Worm (Caenorhabditis elegans) whole organism, L1 larva: ENCODE measurements around the gene ZK1248.4.

ENCODE experiments used
- C16A3.4 ChIP-seq: fragments of 150-350 bp; optimal IDR thresholded peaks from 2 replicates; lab custom pipeline; 2014; ENCODE audit warnings: missing biosample characterization, missing genetic modification characterization
- C34B4.2 ChIP-seq: sonication (generic microtip); optimal IDR thresholded peaks from 2 replicates; lab custom pipeline; 2017; ENCODE audit warnings: mild to moderate bottlenecking, missing genetic modification characterization, missing compliant biosample characterization
- aha-1 ChIP-seq: fragments of 150-350 bp; optimal IDR thresholded peaks from 2 replicates; lab custom pipeline; 2014; ENCODE audit warnings: missing biosample characterization, missing genetic modification characterization
- dpl-1 ChIP-seq, 3 experiments: fragments of 150-350 bp in 2 of 3; sonication (generic microtip) in 1 of 3; optimal IDR thresholded peaks; 2 replicates each; lab custom pipeline; 2014 to 2017; ENCODE audit warnings: missing biosample characterization in 3 of 3, missing genetic modification characterization in 3 of 3, missing genetic modification reagents in 3 of 3
- dsc-1 ChIP-seq: sonication (generic microtip); optimal IDR thresholded peaks from 2 replicates; lab custom pipeline; 2016; ENCODE audit warnings: mild to moderate bottlenecking, missing genetic modification characterization, missing compliant biosample characterization
- efl-1 ChIP-seq, 4 experiments: fragments of 150-350 bp; optimal IDR thresholded peaks in 3 of 4; peaks in 1 of 4; 1 replicate in 1 of 4; 2 replicates in 3 of 4; lab custom pipeline; 2014; ENCODE audit warnings: missing biosample characterization in 2 of 4, missing genetic modification characterization in 2 of 4, missing genetic modification reagents in 2 of 4
- efl-3 ChIP-seq: fragments of 200-800 bp; sonication (Bioruptor generic); optimal IDR thresholded peaks from 2 replicates; lab custom pipeline; 2018; ENCODE audit warnings: mild to moderate bottlenecking, missing genetic modification characterization, missing compliant biosample characterization
- egl-27 ChIP-seq, 2 experiments: fragments of 150-350 bp in 1 of 2; sonication (generic microtip); optimal IDR thresholded peaks; 3 replicates each; lab custom pipeline; 2017 to 2018; ENCODE audit warnings: missing biosample characterization in 2 of 2, missing genetic modification characterization in 2 of 2, missing genetic modification reagents in 2 of 2
- elt-2 ChIP-seq: sonication (generic microtip); optimal IDR thresholded peaks from 2 replicates; lab custom pipeline; 2016; ENCODE audit warnings: missing genetic modification characterization, mild to moderate bottlenecking, inconsistent platforms, missing compliant biosample characterization, missing genetic modification reagents
- fkh-4 ChIP-seq: sonication (generic microtip); optimal IDR thresholded peaks from 2 replicates; lab custom pipeline; 2016; ENCODE audit warnings: missing compliant biosample characterization, missing genetic modification characterization, borderline replicate concordance
- fkh-8 ChIP-seq: sonication (generic microtip); optimal IDR thresholded peaks from 2 replicates; lab custom pipeline; 2016; ENCODE audit warnings: mild to moderate bottlenecking, missing genetic modification characterization, missing compliant biosample characterization
- fos-1 ChIP-seq: fragments of 150-350 bp; optimal IDR thresholded peaks from 2 replicates; lab custom pipeline; 2014; ENCODE audit warnings: missing biosample characterization, missing genetic modification characterization
- hlh-4 ChIP-seq: sonication (generic microtip); optimal IDR thresholded peaks from 2 replicates; lab custom pipeline; 2016; ENCODE audit warnings: mild to moderate bottlenecking, missing genetic modification characterization, missing compliant biosample characterization
- hpl-2 ChIP-seq: fragments of 150-350 bp; optimal IDR thresholded peaks from 2 replicates; lab custom pipeline; 2014; ENCODE audit warnings: missing biosample characterization, missing genetic modification reagents, missing genetic modification characterization
- irx-1 ChIP-seq: sonication (generic microtip); optimal IDR thresholded peaks from 2 replicates; lab custom pipeline; 2016; ENCODE audit warnings: missing genetic modification characterization, missing compliant biosample characterization
- jun-1 ChIP-seq: fragments of 150-350 bp; optimal IDR thresholded peaks from 2 replicates; lab custom pipeline; 2014; ENCODE audit warnings: missing biosample characterization, missing genetic modification reagents, missing genetic modification characterization
- lin-14 ChIP-seq: fragments of 200-800 bp; sonication (Bioruptor generic); optimal IDR thresholded peaks from 2 replicates; lab custom pipeline; 2018; ENCODE audit warnings: mild to moderate bottlenecking, missing genetic modification characterization, moderate library complexity, missing compliant biosample characterization
- lin-15B ChIP-seq: fragments of 150-350 bp; sonication (generic microtip); optimal IDR thresholded peaks from 3 replicates; lab custom pipeline; 2014; ENCODE audit warnings: missing biosample characterization, missing genetic modification characterization
- lsy-2 ChIP-seq, 2 experiments: fragments of 150-350 bp; optimal IDR thresholded peaks; 2 replicates each; lab custom pipeline; 2014; ENCODE audit warnings: missing biosample characterization in 2 of 2, missing genetic modification characterization in 2 of 2
- mab-9 ChIP-seq: fragments of 200-800 bp; sonication (Bioruptor generic); IDR thresholded peaks from 2 replicates; pipeline ENCODE4 v1.3.6; 2022; ENCODE audit warnings: missing genetic modification reagents, missing genetic modification characterization, missing compliant biosample characterization
- mdl-1 ChIP-seq, 2 experiments: fragments of 150-350 bp; optimal IDR thresholded peaks; 2 replicates each; lab custom pipeline; 2014 to 2017; ENCODE audit warnings: missing biosample characterization in 2 of 2, missing genetic modification characterization in 2 of 2, inconsistent platforms in 1 of 2
- mef-2 ChIP-seq: fragments of 150-350 bp; optimal IDR thresholded peaks from 2 replicates; lab custom pipeline; 2014; ENCODE audit warnings: missing biosample characterization, missing genetic modification characterization
- mep-1 ChIP-seq: fragments of 150-350 bp; optimal IDR thresholded peaks from 2 replicates; lab custom pipeline; 2014; ENCODE audit warnings: missing biosample characterization, missing genetic modification characterization
- nhr-11 ChIP-seq: fragments of 150-350 bp; optimal IDR thresholded peaks from 2 replicates; lab custom pipeline; 2014; ENCODE audit warnings: missing biosample characterization, missing genetic modification characterization
- nhr-12 ChIP-seq: sonication (generic microtip); optimal IDR thresholded peaks from 2 replicates; lab custom pipeline; 2017; ENCODE audit warnings: missing biosample characterization, missing genetic modification characterization
- nhr-19 ChIP-seq: fragments of 200-800 bp; sonication (Bioruptor generic); conservative IDR thresholded peaks from 2 replicates; pipeline ENCODE4 v1.3.6; 2022; ENCODE audit warnings: missing genetic modification characterization, missing compliant biosample characterization
- nhr-20 ChIP-seq: sonication (generic microtip); optimal IDR thresholded peaks from 2 replicates; lab custom pipeline; 2016; ENCODE audit warnings: mild to moderate bottlenecking, missing genetic modification characterization, missing compliant biosample characterization
- nhr-47 ChIP-seq: sonication (generic microtip); optimal IDR thresholded peaks from 2 replicates; lab custom pipeline; 2016; ENCODE audit warnings: mild to moderate bottlenecking, missing genetic modification characterization, moderate library complexity, missing compliant biosample characterization
- nhr-71 ChIP-seq: sonication (generic microtip); optimal IDR thresholded peaks from 2 replicates; lab custom pipeline; 2016; ENCODE audit warnings: mild to moderate bottlenecking, missing genetic modification characterization, moderate library complexity, missing compliant biosample characterization
- nhr-76 ChIP-seq: sonication (generic microtip); optimal IDR thresholded peaks from 2 replicates; lab custom pipeline; 2017; ENCODE audit warnings: missing biosample characterization, missing genetic modification characterization
- pag-3 ChIP-seq: sonication (generic microtip); optimal IDR thresholded peaks from 2 replicates; lab custom pipeline; 2017; ENCODE audit warnings: missing genetic modification characterization, mild to moderate bottlenecking, missing compliant biosample characterization, antibody characterized with exemption, borderline replicate concordance; ENCODE audit not compliant: insufficient read depth
- pax-3 ChIP-seq: fragments of 200-800 bp; sonication (Bioruptor generic); optimal IDR thresholded peaks from 2 replicates; lab custom pipeline; 2018; ENCODE audit warnings: mild to moderate bottlenecking, missing genetic modification characterization, moderate library complexity, missing compliant biosample characterization
- rnt-1 ChIP-seq: sonication (generic microtip); optimal IDR thresholded peaks from 2 replicates; lab custom pipeline; 2016; ENCODE audit warnings: mild to moderate bottlenecking, missing genetic modification characterization, moderate library complexity, missing compliant biosample characterization
- snpc-4 ChIP-seq: fragments of 150-350 bp; optimal IDR thresholded peaks from 2 replicates; lab custom pipeline; 2014; ENCODE audit warnings: missing biosample characterization, missing genetic modification characterization
- snu-23 ChIP-seq: sonication (generic microtip); optimal IDR thresholded peaks from 2 replicates; lab custom pipeline; 2016; ENCODE audit warnings: missing genetic modification characterization, missing compliant biosample characterization
- sptf-1 ChIP-seq: fragments of 150-350 bp; optimal IDR thresholded peaks from 2 replicates; lab custom pipeline; 2014; ENCODE audit warnings: missing biosample characterization, missing genetic modification characterization
- tlp-1 ChIP-seq: fragments of 150-350 bp; optimal IDR thresholded peaks from 2 replicates; lab custom pipeline; 2014; ENCODE audit warnings: missing biosample characterization, missing genetic modification characterization
- unc-130 ChIP-seq: fragments of 150-350 bp; optimal IDR thresholded peaks from 2 replicates; lab custom pipeline; 2017; ENCODE audit warnings: missing biosample characterization, missing genetic modification characterization, inconsistent platforms
- zip-4 ChIP-seq: fragments of 200-800 bp; sonication (Bioruptor generic); optimal IDR thresholded peaks from 2 replicates; lab custom pipeline; 2018; ENCODE audit warnings: mild to moderate bottlenecking, missing genetic modification characterization, moderate library complexity, missing compliant biosample characterization

ZK1248.4 gene

DNA sequence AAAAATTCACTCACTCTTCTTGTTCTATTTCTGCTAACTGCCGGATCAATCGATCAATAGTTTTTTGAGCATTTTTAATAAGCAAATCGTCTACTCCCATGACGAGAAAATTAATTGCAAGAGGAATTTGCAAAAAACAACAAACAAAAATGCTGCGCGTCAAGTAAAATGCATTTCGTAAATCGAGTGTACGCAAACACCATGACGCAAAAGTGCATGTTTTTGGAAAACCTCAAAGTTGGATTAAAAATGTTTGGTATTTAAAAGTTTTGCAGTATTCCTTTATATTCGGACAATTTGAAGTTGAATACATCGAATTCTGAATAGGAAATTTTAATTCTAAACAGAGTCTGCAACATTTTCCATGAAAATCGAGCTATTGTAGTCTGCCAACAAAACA, 20.8 kb downstream of the ZK1248.4 start, which contains the start of gene ZK1248.19 (continued):
- TF ChIP-seq nhr-71 (tag; lab: Kevin White, UChicago) (peak; percentile 43), sptf-1 (tag; lab: Kevin White, UChicago) (no peak), lin-15B (tag; lab: Kevin White, UChicago) (no peak), nhr-11 (tag; lab: Kevin White, UChicago) (no peak), mep-1 (tag; lab: Kevin White, UChicago) (peak; percentile 16), pax-3 (tag; lab: Kevin White, UChicago) (no peak), C16A3.4 (tag; lab: Kevin White, UChicago) (peak; percentile 54), egl-27 (tag; optimal IDR thresholded peaks at IDR 0.05; lab: Kevin White, UChicago) (no peak), dpl-1 (GFP tag; optimal IDR thresholded peaks at IDR 0.05; lab: Kevin White, UChicago) (peak; percentile 5 to 49 (median 31)), fos-1 (tag; lab: Kevin White, UChicago) (no peak), snpc-4 (tag; lab: Kevin White, UChicago) (peak; percentile 0)

DNA sequence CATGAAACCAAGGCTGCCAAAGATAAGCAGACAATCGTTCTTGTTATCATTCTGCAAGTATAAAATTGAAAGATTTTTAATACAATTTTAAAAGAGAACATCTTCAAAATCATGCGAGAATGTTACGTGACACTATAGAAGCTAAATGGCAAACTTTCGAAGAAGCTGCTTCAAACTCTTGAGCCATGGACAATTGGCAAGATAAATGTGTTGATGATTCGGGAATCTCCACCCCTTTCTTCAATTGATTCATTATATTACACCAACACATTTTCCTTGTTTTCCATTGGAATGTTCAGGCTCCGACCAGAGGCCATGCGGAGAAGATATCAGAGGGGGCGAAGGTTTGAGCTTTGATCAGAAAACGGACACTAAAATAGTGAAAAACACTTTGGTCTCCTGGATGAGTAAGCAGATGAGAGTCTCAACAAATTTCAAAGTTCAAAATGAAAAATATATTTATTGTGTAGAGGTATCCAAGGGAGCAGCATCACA, 22.7 kb downstream of the ZK1248.4 start, which contains the start of gene lec-5:
lec-5 (minus strand) TSS at position 51 of the 495 bp plus-strand sequence.
- TF ChIP-seq dsc-1 (tag; lab: Kevin White, UChicago) (peak; percentile 56), nhr-47 (tag; lab: Kevin White, UChicago) (no peak), pag-3 (tag; lab: Kevin White, UChicago) (peak; percentile 79), mep-1 (tag; lab: Kevin White, UChicago) (peak; percentile 2), hlh-4 (tag; lab: Kevin White, UChicago) (no peak), mef-2 (tag; lab: Kevin White, UChicago) (no peak), nhr-12 (tag; lab: Kevin White, UChicago) (no peak), nhr-20 (peak; percentile 23), lin-14 (GFP tag; lab: Kevin White, UChicago) (peak; percentile 72), tlp-1 (tag; lab: Kevin White, UChicago) (no peak), nhr-19 (GFP tag; lab: Robert Waterston, UW) (peak; percentile 38), lsy-2 (tag; optimal IDR thresholded peaks at IDR 0.05; lab: Kevin White, UChicago) (peak in 1 of 2 experiments; percentile 47), aha-1 (no peak), snu-23 (GFP tag; lab: Kevin White, UChicago) (peak; percentile 23), unc-130 (peak; percentile 63), rnt-1 (tag; lab: Kevin White, UChicago) (peak; percentile 56), nhr-71 (tag; lab: Kevin White, UChicago) (peak; percentile 60), jun-1 (tag; lab: Kevin White, UChicago) (no peak), egl-27 (tag; optimal IDR thresholded peaks at IDR 0.05; lab: Kevin White, UChicago) (no peak), fkh-4 (tag; lab: Kevin White, UChicago) (no peak), fkh-8 (no peak), efl-1 (optimal IDR thresholded peaks at IDR 0.05; lab: Kevin White, UChicago) (no peak), efl-1 (GFP tag; optimal IDR thresholded peaks at IDR 0.05 in 1 of 2; lab: Kevin White, UChicago) (no peak)

DNA sequence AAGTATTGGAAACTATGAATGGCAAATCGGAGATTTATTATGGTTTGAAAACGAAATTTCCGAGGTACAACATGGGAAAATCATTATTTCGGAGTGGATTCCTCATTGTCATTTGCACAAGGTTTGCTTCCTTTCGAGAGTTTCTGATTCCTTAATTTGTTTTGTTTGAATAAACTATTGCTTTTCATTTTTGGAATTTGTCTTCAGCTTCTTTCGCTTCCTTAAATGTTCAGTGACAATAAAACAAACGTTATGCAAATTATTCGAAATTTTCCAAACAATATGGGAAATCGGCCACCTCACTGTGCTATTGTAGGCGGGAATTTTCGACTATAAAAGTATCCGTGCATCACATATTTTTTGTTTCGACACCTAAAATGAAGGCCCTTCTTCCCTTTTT, 23.5 kb downstream of the ZK1248.4 start, which contains the start of gene nep-25:
nep-25 (plus strand) TSS at position 375 of the 400 bp plus-strand sequence.
- no peak for TF ChIP-seq mab-9 (GFP tag; lab: Robert Waterston, UW)
- no peak for TF ChIP-seq lsy-2 (tag; optimal IDR thresholded peaks at IDR 0.05; lab: Kevin White, UChicago)
- no peak for TF ChIP-seq nhr-76
- no peak for TF ChIP-seq elt-2
- no peak for TF ChIP-seq C34B4.2 (tag; lab: Kevin White, UChicago)
- no peak for TF ChIP-seq efl-1 (optimal IDR thresholded peaks at IDR 0.05; lab: Kevin White, UChicago)
- no peak for TF ChIP-seq efl-1 (GFP tag; optimal IDR thresholded peaks at IDR 0.05 in 1 of 2; lab: Kevin White, UChicago)
- no peak for TF ChIP-seq nhr-11 (tag; lab: Kevin White, UChicago)
- no peak for TF ChIP-seq lin-14 (GFP tag; lab: Kevin White, UChicago)
- no peak for TF ChIP-seq pax-3 (tag; lab: Kevin White, UChicago)
- no peak for TF ChIP-seq efl-3 (GFP tag; lab: Kevin White, UChicago)
- no peak for TF ChIP-seq hpl-2 (GFP tag; lab: Kevin White, UChicago)
- TF ChIP-seq irx-1 (tag; lab: Kevin White, UChicago), result no peak
- TF ChIP-seq dpl-1 (GFP tag; optimal IDR thresholded peaks at IDR 0.05; lab: Kevin White, UChicago), result no peak
- TF ChIP-seq zip-4 (GFP tag; lab: Kevin White, UChicago), result no peak
- TF ChIP-seq mdl-1 (tag; optimal IDR thresholded peaks at IDR 0.05; lab: Kevin White, UChicago), result no peak
